Worm (Caenorhabditis elegans) whole organism, young adult: ENCODE data around the gene C48A7.16.

ENCODE experiments used
- B0035.1 ChIP-seq: sonication (generic microtip); optimal IDR thresholded peaks from 2 replicates; lab custom pipeline; 2016; ENCODE audit warnings: missing genetic modification characterization, mild to moderate bottlenecking, missing compliant biosample characterization, missing genotype, missing genetic modification reagents
- C06A6.2 ChIP-seq: fragments of 200-800 bp; sonication (Bioruptor generic); conservative IDR thresholded peaks from 2 replicates; pipeline ENCODE4 v1.3.6; 2022; ENCODE audit warnings: missing genetic modification characterization, missing compliant biosample characterization
- F10E7.11 ChIP-seq: sonication (generic microtip); optimal IDR thresholded peaks from 2 replicates; lab custom pipeline; 2017; ENCODE audit warnings: mild to moderate bottlenecking, missing genetic modification characterization, moderate library complexity, missing compliant biosample characterization
- F23B12.7 ChIP-seq: sonication (generic microtip); optimal IDR thresholded peaks from 2 replicates; lab custom pipeline; 2017; ENCODE audit warnings: missing genetic modification characterization, mild to moderate bottlenecking, missing compliant biosample characterization, antibody characterized with exemption, moderate library complexity; ENCODE audit not compliant: insufficient read depth
- F52B5.7 ChIP-seq: sonication (generic microtip); optimal IDR thresholded peaks from 2 replicates; lab custom pipeline; 2016; ENCODE audit warnings: mild to moderate bottlenecking, missing genetic modification characterization, missing compliant biosample characterization
- K12H6.12 ChIP-seq: fragments of 200-800 bp; sonication (Bioruptor generic); optimal IDR thresholded peaks from 2 replicates; lab custom pipeline; 2018; ENCODE audit warnings: mild to moderate bottlenecking, missing genetic modification characterization, missing compliant biosample characterization
- T26A5.8 ChIP-seq: sonication (generic microtip); optimal IDR thresholded peaks from 2 replicates; lab custom pipeline; 2016; ENCODE audit warnings: missing genetic modification characterization, missing compliant biosample characterization
- Y53F4B.3 ChIP-seq: fragments of 200-800 bp; sonication (Bioruptor generic); IDR thresholded peaks from 2 replicates; pipeline ENCODE4 v1.3.6; 2022; ENCODE audit warnings: missing genetic modification reagents, missing genetic modification characterization, missing compliant biosample characterization
- Y53G8AR.9 ChIP-seq: fragments of 200-800 bp; sonication (Bioruptor generic); conservative IDR thresholded peaks from 2 replicates; pipeline ENCODE4 v1.3.6; 2022; ENCODE audit warnings: missing genetic modification reagents, missing genetic modification characterization, missing compliant biosample characterization
- Y67H2A.10 ChIP-seq: fragments of 200-800 bp; sonication (Bioruptor generic); conservative IDR thresholded peaks from 2 replicates; pipeline ENCODE4 v1.3.6; 2022; ENCODE audit warnings: missing genetic modification reagents, missing genetic modification characterization, missing compliant biosample characterization
- Y79H2A.3 ChIP-seq: fragments of 200-800 bp; sonication (Bioruptor generic); conservative IDR thresholded peaks from 2 replicates; pipeline ENCODE4 v1.3.6; 2022; ENCODE audit warnings: missing genetic modification reagents, missing genetic modification characterization, missing compliant biosample characterization
- Y95B8A.8 ChIP-seq: fragments of 200-800 bp; sonication (Bioruptor generic); IDR thresholded peaks from 2 replicates; pipeline ENCODE4 v1.3.6; 2022; ENCODE audit warnings: missing genetic modification reagents, missing genetic modification characterization, missing compliant biosample characterization
- ZK185.1 ChIP-seq: sonication (generic microtip); optimal IDR thresholded peaks from 2 replicates; lab custom pipeline; 2016; ENCODE audit warnings: mild to moderate bottlenecking, missing genetic modification characterization, missing compliant biosample characterization; ENCODE audit not compliant: poor library complexity, severe bottlenecking
- atf-7 ChIP-seq: sonication (generic microtip); optimal IDR thresholded peaks from 2 replicates; lab custom pipeline; 2017; ENCODE audit warnings: mild to moderate bottlenecking, missing genetic modification characterization, missing compliant biosample characterization
- attf-3 ChIP-seq: fragments of 200-800 bp; sonication (Bioruptor generic); conservative IDR thresholded peaks from 2 replicates; pipeline ENCODE4 v1.3.6; 2022; ENCODE audit warnings: missing genetic modification reagents, missing genetic modification characterization, missing compliant biosample characterization
- attf-5 ChIP-seq: fragments of 200-800 bp; sonication (Bioruptor generic); optimal IDR thresholded peaks from 2 replicates; lab custom pipeline; 2018; ENCODE audit warnings: mild to moderate bottlenecking, missing genetic modification characterization, missing compliant biosample characterization
- bed-1 ChIP-seq: fragments of 200-800 bp; sonication (Bioruptor generic); IDR thresholded peaks from 2 replicates; pipeline ENCODE4 v1.3.6; 2022; ENCODE audit warnings: missing genetic modification reagents, missing genetic modification characterization, missing compliant biosample characterization
- ccch-3 ChIP-seq: fragments of 200-800 bp; sonication (Bioruptor generic); optimal IDR thresholded peaks from 2 replicates; lab custom pipeline; 2018; ENCODE audit warnings: mild to moderate bottlenecking, missing genetic modification characterization, missing compliant biosample characterization
- cebp-1 ChIP-seq, 2 experiments: fragments of 200-800 bp in 1 of 2; sonication (Bioruptor generic) in 1 of 2; sonication (generic microtip) in 1 of 2; IDR thresholded peaks in 1 of 2; optimal IDR thresholded peaks in 1 of 2; 2 replicates each; pipeline versions ENCODE4 v1.3.6 to Lab custom; 2017 to 2022; ENCODE audit warnings: missing compliant biosample characterization in 2 of 2, missing genetic modification characterization in 2 of 2, mild to moderate bottlenecking in 1 of 2, missing genetic modification reagents in 1 of 2, moderate library complexity in 1 of 2
- cebp-2 ChIP-seq: fragments of 200-800 bp; sonication (Bioruptor generic); IDR thresholded peaks from 2 replicates; pipeline ENCODE4 v1.3.6; 2022; ENCODE audit warnings: missing genetic modification characterization, missing compliant biosample characterization
- ceh-100 ChIP-seq: fragments of 200-800 bp; sonication (Bioruptor generic); IDR thresholded peaks from 2 replicates; pipeline ENCODE4 v1.3.6; 2022; ENCODE audit warnings: missing genetic modification reagents, missing genetic modification characterization, missing compliant biosample characterization
- ceh-27 ChIP-seq: fragments of 200-800 bp; sonication (Bioruptor generic); optimal IDR thresholded peaks from 2 replicates; lab custom pipeline; 2018; ENCODE audit warnings: mild to moderate bottlenecking, missing genetic modification characterization, moderate library complexity, missing compliant biosample characterization
- ceh-40 ChIP-seq: fragments of 200-800 bp; sonication (Bioruptor generic); IDR thresholded peaks from 2 replicates; pipeline ENCODE4 v1.3.6; 2022; ENCODE audit warnings: missing genetic modification characterization, missing compliant biosample characterization
- chd-7 ChIP-seq: sonication (generic microtip); optimal IDR thresholded peaks from 2 replicates; lab custom pipeline; 2016; ENCODE audit warnings: mild to moderate bottlenecking, missing genetic modification characterization, moderate library complexity, missing compliant biosample characterization
- die-1 ChIP-seq: sonication (generic microtip); optimal IDR thresholded peaks from 2 replicates; lab custom pipeline; 2016; ENCODE audit warnings: missing genotype, mild to moderate bottlenecking, missing genetic modification characterization, missing compliant biosample characterization
- dpl-1 ChIP-seq: fragments of 150-350 bp; optimal IDR thresholded peaks from 2 replicates; lab custom pipeline; 2014; ENCODE audit warnings: missing biosample characterization, missing genetic modification reagents, missing genetic modification characterization
- ets-4 ChIP-seq: fragments of 200-800 bp; sonication (Bioruptor generic); optimal IDR thresholded peaks from 2 replicates; lab custom pipeline; 2018; ENCODE audit warnings: mild to moderate bottlenecking, missing genetic modification characterization, missing compliant biosample characterization
- gei-17 ChIP-seq: fragments of 200-800 bp; sonication (Bioruptor generic); optimal IDR thresholded peaks from 2 replicates; lab custom pipeline; 2018; ENCODE audit warnings: mild to moderate bottlenecking, missing genetic modification characterization, missing compliant biosample characterization
- him-1 ChIP-seq: sonication (generic microtip); optimal IDR thresholded peaks from 2 replicates; lab custom pipeline; 2016; ENCODE audit warnings: missing genotype, missing genetic modification reagents, missing genetic modification characterization, missing compliant biosample characterization
- hlh-12 ChIP-seq: sonication (generic microtip); optimal IDR thresholded peaks from 2 replicates; lab custom pipeline; 2016; ENCODE audit warnings: missing genetic modification characterization, missing compliant biosample characterization
- hrde-1 ChIP-seq: sonication (generic microtip); optimal IDR thresholded peaks from 2 replicates; lab custom pipeline; 2016; ENCODE audit warnings: missing genetic modification characterization, mild to moderate bottlenecking, missing compliant biosample characterization, moderate library complexity, missing genotype, missing genetic modification reagents, borderline replicate concordance
- let-526 ChIP-seq: fragments of 200-800 bp; sonication (Bioruptor generic); IDR thresholded peaks from 2 replicates; pipeline ENCODE4 v1.3.6; 2022; ENCODE audit warnings: missing genetic modification reagents, missing genetic modification characterization, missing compliant biosample characterization
- lin-35 ChIP-seq, 3 experiments: fragments of 150-350 bp in 2 of 3; sonication (generic microtip) in 1 of 3; optimal IDR thresholded peaks; 2 replicates each; lab custom pipeline; 2014 to 2018; ENCODE audit warnings: missing biosample characterization in 3 of 3, missing genetic modification characterization in 3 of 3, missing genetic modification reagents in 3 of 3
- lin-40 ChIP-seq: sonication (generic microtip); optimal IDR thresholded peaks from 2 replicates; lab custom pipeline; 2016; ENCODE audit warnings: missing genetic modification characterization, mild to moderate bottlenecking, missing compliant biosample characterization, missing genotype, missing genetic modification reagents
- lin-54 ChIP-seq: fragments of 200-800 bp; sonication (Bioruptor generic); optimal IDR thresholded peaks from 2 replicates; lab custom pipeline; 2018; ENCODE audit warnings: mild to moderate bottlenecking, missing genetic modification characterization, missing compliant biosample characterization
- madf-3 ChIP-seq: fragments of 200-800 bp; sonication (Bioruptor generic); IDR thresholded peaks from 2 replicates; pipeline ENCODE4 v1.3.6; 2022; ENCODE audit warnings: missing genetic modification reagents, missing genetic modification characterization, missing compliant biosample characterization
- mes-4 ChIP-seq: sonication (generic microtip); optimal IDR thresholded peaks from 2 replicates; lab custom pipeline; 2016; ENCODE audit warnings: missing genotype, missing genetic modification characterization, missing compliant biosample characterization
- nfya-1 ChIP-seq: sonication (generic microtip); optimal IDR thresholded peaks from 2 replicates; lab custom pipeline; 2017; ENCODE audit warnings: antibody characterized with exemption, missing compliant biosample characterization, missing genetic modification characterization, borderline replicate concordance; ENCODE audit not compliant: insufficient read depth
- nfya-2 ChIP-seq: fragments of 200-800 bp; sonication (Bioruptor generic); IDR thresholded peaks from 2 replicates; pipeline ENCODE4 v1.3.6; 2022; ENCODE audit warnings: missing genetic modification reagents, missing genetic modification characterization, missing compliant biosample characterization
- nhr-120 ChIP-seq: fragments of 200-800 bp; sonication (Bioruptor generic); IDR thresholded peaks from 2 replicates; pipeline ENCODE4 v1.3.6; 2022; ENCODE audit warnings: missing genetic modification characterization, missing compliant biosample characterization
- pbrm-1 ChIP-seq: fragments of 200-800 bp; sonication (Bioruptor generic); IDR thresholded peaks from 2 replicates; pipeline ENCODE4 v1.3.6; 2022; ENCODE audit warnings: missing genetic modification reagents, missing genetic modification characterization, missing compliant biosample characterization
- sea-2 ChIP-seq: fragments of 200-800 bp; sonication (Bioruptor generic); IDR thresholded peaks from 2 replicates; pipeline ENCODE4 v1.3.6; 2022; ENCODE audit warnings: missing genetic modification characterization, missing compliant biosample characterization
- snpc-3.4 ChIP-seq: sonication (generic microtip); optimal IDR thresholded peaks from 2 replicates; lab custom pipeline; 2017; ENCODE audit warnings: missing genetic modification characterization, mild to moderate bottlenecking, missing compliant biosample characterization, antibody characterized with exemption, moderate library complexity, missing genotype, missing genetic modification reagents
- sptf-2 ChIP-seq: fragments of 200-800 bp; sonication (Bioruptor generic); optimal IDR thresholded peaks from 2 replicates; lab custom pipeline; 2018; ENCODE audit warnings: mild to moderate bottlenecking, missing genetic modification characterization, missing compliant biosample characterization
- unc-62 ChIP-seq: fragments of 150-350 bp; optimal IDR thresholded peaks from 2 replicates; lab custom pipeline; 2014; ENCODE audit warnings: missing biosample characterization, missing genetic modification reagents, missing genetic modification characterization
- xnd-1 ChIP-seq: sonication (generic microtip); optimal IDR thresholded peaks from 2 replicates; lab custom pipeline; 2016; ENCODE audit warnings: missing genotype, missing genetic modification reagents, missing genetic modification characterization, missing compliant biosample characterization
- ztf-3 ChIP-seq: fragments of 200-800 bp; sonication (Bioruptor generic); optimal IDR thresholded peaks from 2 replicates; lab custom pipeline; 2018; ENCODE audit warnings: mild to moderate bottlenecking, missing genetic modification characterization, missing compliant biosample characterization

Gene C48A7.16

DNA sequence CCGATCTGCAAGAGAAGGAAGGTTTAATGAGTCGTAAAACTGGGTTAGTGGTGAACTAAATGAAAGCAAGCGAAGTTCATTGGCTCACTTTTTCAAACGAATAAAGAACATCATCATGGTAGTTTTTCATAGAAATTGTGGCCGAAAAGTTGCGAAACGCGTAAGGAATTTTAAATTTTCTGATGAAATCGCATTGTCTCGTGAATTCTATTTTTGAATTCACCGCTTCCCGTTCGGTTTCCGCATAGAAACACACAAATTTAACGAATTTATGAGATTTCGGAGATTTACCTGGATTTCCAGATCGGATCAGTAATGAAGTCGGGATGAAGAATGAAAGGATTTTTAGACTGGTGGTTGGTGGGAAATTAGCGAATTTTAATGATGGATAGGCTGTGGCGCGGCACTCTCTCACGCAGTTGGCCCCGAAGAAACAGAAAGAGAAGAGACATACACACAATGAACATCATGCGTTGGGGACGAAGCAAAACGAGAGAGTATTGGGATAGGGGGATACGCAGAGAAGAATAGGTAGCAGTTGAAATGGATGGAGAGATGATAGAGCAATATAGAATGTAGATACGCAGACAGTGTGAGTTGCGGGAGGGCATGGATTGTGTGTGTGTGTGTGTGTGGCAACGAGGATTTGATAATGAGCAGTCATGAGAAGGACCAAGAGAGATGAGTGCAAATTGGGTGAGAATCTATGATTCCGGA is 18.3 kb upstream of the C48A7.16 start:
- TF ChIP-seq B0035.1 (tag; lab: Kevin White, UChicago), result no peak
- no peak for TF ChIP-seq sea-2 (GFP tag; lab: Robert Waterston, UW)
- no peak for TF ChIP-seq F52B5.7 (tag; lab: Kevin White, UChicago)
- TF ChIP-seq ceh-40 (GFP tag; lab: Robert Waterston, UW), result no peak
- no peak for TF ChIP-seq pbrm-1
- no peak for TF ChIP-seq F23B12.7 (tag; lab: Kevin White, UChicago)
- TF ChIP-seq chd-7 (tag; lab: Kevin White, UChicago), result peak; percentile 18
- no peak for TF ChIP-seq lin-35 (GFP tag; optimal IDR thresholded peaks at IDR 0.05; lab: Kevin White, UChicago)
- TF ChIP-seq Y95B8A.8 (GFP tag; lab: Robert Waterston, UW), result no peak
- no peak for TF ChIP-seq ceh-100 (GFP tag; lab: Robert Waterston, UW)
- TF ChIP-seq cebp-2 (GFP tag; lab: Robert Waterston, UW), result no peak
- TF ChIP-seq hlh-12, result no peak
- TF ChIP-seq mes-4 (tag; lab: Kevin White, UChicago), result no peak
- no peak for TF ChIP-seq bed-1 (GFP tag; lab: Robert Waterston, UW)
- no peak for TF ChIP-seq Y67H2A.10 (GFP tag; lab: Robert Waterston, UW)
- no peak for TF ChIP-seq dpl-1 (GFP tag; lab: Kevin White, UChicago)
- TF ChIP-seq atf-7 (tag; lab: Kevin White, UChicago), result no peak
- TF ChIP-seq cebp-1 (GFP tag; IDR thresholded peaks at IDR 0.05; lab: Robert Waterston, UW), result no peak
- peak; percentile 68 for TF ChIP-seq cebp-1 (tag; optimal IDR thresholded peaks at IDR 0.05; lab: Kevin White, UChicago)
- TF ChIP-seq let-526 (GFP tag; lab: Robert Waterston, UW), result no peak
- no peak for TF ChIP-seq sptf-2 (GFP tag; lab: Kevin White, UChicago)
- peak; percentile 4 for TF ChIP-seq lin-40 (tag; lab: Kevin White, UChicago)
- 0 out of 2 replicates have a peak, but pooled peaks have one; percentile 29 for TF ChIP-seq Y53G8AR.9 (GFP tag; lab: Robert Waterston, UW)
- TF ChIP-seq hrde-1 (tag; lab: Kevin White, UChicago), result no peak
- no peak for TF ChIP-seq xnd-1 (tag; lab: Kevin White, UChicago)
- no peak for TF ChIP-seq F10E7.11 (tag; lab: Kevin White, UChicago)
- no peak for TF ChIP-seq attf-3 (GFP tag; lab: Robert Waterston, UW)
- TF ChIP-seq ceh-27 (GFP tag; lab: Kevin White, UChicago), result peak; percentile 48
- no peak for TF ChIP-seq die-1
- no peak for TF ChIP-seq ZK185.1 (tag; lab: Kevin White, UChicago)
- TF ChIP-seq snpc-3.4 (tag; lab: Kevin White, UChicago), result no peak
- TF ChIP-seq nhr-120 (GFP tag; lab: Robert Waterston, UW), result no peak
- TF ChIP-seq nfya-2 (GFP tag; lab: Robert Waterston, UW), result no peak
- TF ChIP-seq Y53F4B.3 (GFP tag; lab: Robert Waterston, UW), result no peak
- no peak for TF ChIP-seq nfya-1
- no peak for TF ChIP-seq gei-17 (GFP tag; lab: Kevin White, UChicago)
- no peak for TF ChIP-seq him-1 (tag; lab: Kevin White, UChicago)
- no peak for TF ChIP-seq unc-62 (GFP tag; lab: Kevin White, UChicago)
- no peak for TF ChIP-seq ets-4
- TF ChIP-seq ccch-3, result no peak
- TF ChIP-seq C06A6.2 (GFP tag; lab: Robert Waterston, UW), result no peak
- TF ChIP-seq ztf-3 (GFP tag; lab: Kevin White, UChicago), result no peak
- TF ChIP-seq T26A5.8 (tag; lab: Kevin White, UChicago), result no peak
- no peak for TF ChIP-seq madf-3 (GFP tag; lab: Robert Waterston, UW)
- TF ChIP-seq Y79H2A.3 (GFP tag; lab: Robert Waterston, UW), result no peak
- peak; percentile 19 for TF ChIP-seq lin-54
- TF ChIP-seq attf-5 (GFP tag; lab: Kevin White, UChicago), result no peak
- peak; percentile 29 for TF ChIP-seq K12H6.12 (tag; lab: Kevin White, UChicago)
